Worm (Caenorhabditis elegans) whole organism, L3 larva: Measurements from ENCODE around the gene Y42A5A.1.

ENCODE experiments used
- R02D3.7 ChIP-seq: fragments of 150-350 bp; optimal IDR thresholded peaks from 2 replicates; lab custom pipeline; 2014; ENCODE audit warnings: missing biosample characterization, missing genetic modification characterization
- ZK546.5 ChIP-seq: sonication (generic microtip); optimal IDR thresholded peaks from 2 replicates; lab custom pipeline; 2017; ENCODE audit warnings: missing biosample characterization, missing genetic modification characterization
- aly-2 ChIP-seq: fragments of 150-350 bp; optimal IDR thresholded peaks from 2 replicates; lab custom pipeline; 2014; ENCODE audit warnings: missing biosample characterization, missing genetic modification characterization
- ama-1 ChIP-seq: fragments of 150-350 bp; optimal IDR thresholded peaks from 2 replicates; lab custom pipeline; 2018
- ceh-16 ChIP-seq: sonication (generic microtip); optimal IDR thresholded peaks from 2 replicates; lab custom pipeline; 2017; ENCODE audit warnings: missing biosample characterization, missing genetic modification characterization
- ceh-28 ChIP-seq: fragments of 150-350 bp; optimal IDR thresholded peaks from 2 replicates; lab custom pipeline; 2014; ENCODE audit warnings: missing biosample characterization, missing genetic modification reagents, missing genetic modification characterization
- ceh-82 ChIP-seq: fragments of 150-350 bp; optimal IDR thresholded peaks from 2 replicates; lab custom pipeline; 2014; ENCODE audit warnings: missing biosample characterization, missing genetic modification characterization
- ceh-9 ChIP-seq: sonication (generic microtip); optimal IDR thresholded peaks from 2 replicates; lab custom pipeline; 2018; ENCODE audit warnings: missing biosample characterization, missing genetic modification characterization
- daf-12 ChIP-seq: fragments of 150-350 bp; optimal IDR thresholded peaks from 2 replicates; lab custom pipeline; 2014; ENCODE audit warnings: missing biosample characterization, missing genetic modification reagents, missing genetic modification characterization
- egl-27 ChIP-seq: sonication (generic microtip); optimal IDR thresholded peaks from 4 replicates; lab custom pipeline; 2017; ENCODE audit warnings: missing biosample characterization, missing genetic modification reagents, missing genetic modification characterization
- egl-5 ChIP-seq: fragments of 150-350 bp; optimal IDR thresholded peaks from 2 replicates; lab custom pipeline; 2017; ENCODE audit warnings: missing biosample characterization, missing genetic modification reagents, missing genetic modification characterization, inconsistent platforms
- elt-1 ChIP-seq: fragments of 150-350 bp; optimal IDR thresholded peaks from 2 replicates; lab custom pipeline; 2014; ENCODE audit warnings: missing biosample characterization, missing genetic modification characterization
- elt-2 ChIP-seq: sonication (generic microtip); optimal IDR thresholded peaks from 2 replicates; lab custom pipeline; 2016; ENCODE audit warnings: missing genetic modification reagents, mild to moderate bottlenecking, missing genetic modification characterization, missing compliant biosample characterization
- elt-3 ChIP-seq, 3 experiments: fragments of 150-350 bp in 1 of 3; sonication (generic microtip) in 2 of 3; optimal IDR thresholded peaks; 2 replicates in 2 of 3; 4 replicates in 1 of 3; lab custom pipeline; 2014 to 2017; ENCODE audit warnings: missing biosample characterization in 3 of 3, missing genetic modification characterization in 3 of 3
- eor-1 ChIP-seq, 2 experiments: fragments of 150-350 bp; optimal IDR thresholded peaks; 2 replicates each; lab custom pipeline; 2014 to 2018; ENCODE audit warnings: missing biosample characterization in 2 of 2, missing genetic modification characterization in 2 of 2
- fkh-10 ChIP-seq: sonication (generic microtip); optimal IDR thresholded peaks from 2 replicates; lab custom pipeline; 2017; ENCODE audit warnings: missing biosample characterization, missing genetic modification reagents, missing genetic modification characterization
- fkh-2 ChIP-seq: fragments of 150-350 bp; optimal IDR thresholded peaks from 2 replicates; lab custom pipeline; 2014; ENCODE audit warnings: missing biosample characterization, missing genetic modification reagents, missing genetic modification characterization
- fos-1 ChIP-seq: fragments of 150-350 bp; optimal IDR thresholded peaks from 2 replicates; lab custom pipeline; 2014; ENCODE audit warnings: missing biosample characterization, missing genetic modification characterization
- hmg-11 ChIP-seq: sonication (generic microtip); optimal IDR thresholded peaks from 2 replicates; lab custom pipeline; 2016; ENCODE audit warnings: missing genetic modification characterization, missing compliant biosample characterization
- jun-1 ChIP-seq: fragments of 150-350 bp; optimal IDR thresholded peaks from 2 replicates; lab custom pipeline; 2014; ENCODE audit warnings: missing biosample characterization, missing genetic modification reagents, missing genetic modification characterization
- lin-15B ChIP-seq: fragments of 150-350 bp; optimal IDR thresholded peaks from 2 replicates; lab custom pipeline; 2014; ENCODE audit warnings: missing biosample characterization, missing genetic modification characterization
- lsy-12 ChIP-seq: sonication (generic microtip); optimal IDR thresholded peaks from 2 replicates; lab custom pipeline; 2016; ENCODE audit warnings: mild to moderate bottlenecking, missing genetic modification characterization, missing compliant biosample characterization
- mdl-1 ChIP-seq: fragments of 150-350 bp; optimal IDR thresholded peaks from 2 replicates; lab custom pipeline; 2014; ENCODE audit warnings: missing biosample characterization, missing genetic modification characterization
- mml-1 ChIP-seq: fragments of 150-350 bp; sonication (generic microtip); optimal IDR thresholded peaks from 3 replicates; lab custom pipeline; 2014; ENCODE audit warnings: missing biosample characterization, missing genetic modification characterization
- nfya-1 ChIP-seq: sonication (generic microtip); optimal IDR thresholded peaks from 2 replicates; lab custom pipeline; 2017; ENCODE audit warnings: missing genetic modification characterization, mild to moderate bottlenecking, missing compliant biosample characterization, antibody characterized with exemption, moderate library complexity; ENCODE audit not compliant: insufficient read depth
- nhr-11 ChIP-seq: fragments of 150-350 bp; optimal IDR thresholded peaks from 2 replicates; lab custom pipeline; 2014; ENCODE audit warnings: missing biosample characterization, missing genetic modification characterization
- nhr-12 ChIP-seq: fragments of 150-350 bp; optimal IDR thresholded peaks from 2 replicates; lab custom pipeline; 2014; ENCODE audit warnings: missing biosample characterization, missing genetic modification characterization
- nhr-23 ChIP-seq: fragments of 150-350 bp; optimal IDR thresholded peaks from 2 replicates; lab custom pipeline; 2014; ENCODE audit warnings: missing biosample characterization, missing genetic modification reagents, missing genetic modification characterization
- nhr-237 ChIP-seq: fragments of 150-350 bp; optimal IDR thresholded peaks from 2 replicates; lab custom pipeline; 2014; ENCODE audit warnings: missing biosample characterization, missing genetic modification characterization
- nhr-25 ChIP-seq: sonication (generic microtip); optimal IDR thresholded peaks from 2 replicates; lab custom pipeline; 2017; ENCODE audit warnings: missing biosample characterization, missing genetic modification characterization
- nhr-28 ChIP-seq: fragments of 150-350 bp; optimal IDR thresholded peaks from 2 replicates; lab custom pipeline; 2014; ENCODE audit warnings: missing biosample characterization, missing genetic modification characterization
- nhr-43 ChIP-seq: sonication (generic microtip); optimal IDR thresholded peaks from 2 replicates; lab custom pipeline; 2016; ENCODE audit warnings: mild to moderate bottlenecking, missing genetic modification characterization, missing compliant biosample characterization; ENCODE audit not compliant: poor library complexity, severe bottlenecking
- nhr-67 ChIP-seq: fragments of 150-350 bp; optimal IDR thresholded peaks from 2 replicates; lab custom pipeline; 2014; ENCODE audit warnings: missing biosample characterization, missing genetic modification characterization
- nhr-76 ChIP-seq: fragments of 150-350 bp; sonication (generic microtip); optimal IDR thresholded peaks from 5 replicates; lab custom pipeline; 2014; ENCODE audit warnings: missing biosample characterization, missing genetic modification characterization
- nhr-77 ChIP-seq: fragments of 150-350 bp; optimal IDR thresholded peaks from 2 replicates; lab custom pipeline; 2014; ENCODE audit warnings: missing biosample characterization, missing genetic modification characterization
- pha-4 ChIP-seq: fragments of 150-350 bp; optimal IDR thresholded peaks from 2 replicates; lab custom pipeline; 2014; ENCODE audit warnings: missing biosample characterization, missing genetic modification reagents, missing genetic modification characterization
- pqm-1 ChIP-seq: fragments of 150-350 bp; optimal IDR thresholded peaks from 2 replicates; lab custom pipeline; 2017; ENCODE audit warnings: missing biosample characterization, missing genetic modification characterization, inconsistent platforms
- sea-2 ChIP-seq: fragments of 150-350 bp; sonication (generic microtip); optimal IDR thresholded peaks from 4 replicates; lab custom pipeline; 2014; ENCODE audit warnings: missing biosample characterization, missing genetic modification reagents, missing genetic modification characterization
- skn-1 ChIP-seq: fragments of 150-350 bp; optimal IDR thresholded peaks from 2 replicates; lab custom pipeline; 2014; ENCODE audit warnings: missing biosample characterization, missing genetic modification characterization
- snpc-4 ChIP-seq: fragments of 150-350 bp; optimal IDR thresholded peaks from 2 replicates; lab custom pipeline; 2014; ENCODE audit warnings: missing biosample characterization, missing genetic modification characterization
- tbx-2 ChIP-seq: sonication (generic microtip); optimal IDR thresholded peaks from 2 replicates; lab custom pipeline; 2016; ENCODE audit warnings: mild to moderate bottlenecking, missing genetic modification characterization, missing compliant biosample characterization
- unc-39 ChIP-seq: sonication (generic microtip); optimal IDR thresholded peaks from 4 replicates; lab custom pipeline; 2017; ENCODE audit warnings: missing biosample characterization, missing genetic modification characterization
- unc-62 ChIP-seq: fragments of 150-350 bp; sonication (generic microtip); optimal IDR thresholded peaks from 4 replicates; lab custom pipeline; 2014; ENCODE audit warnings: missing biosample characterization, missing genetic modification reagents, missing genetic modification characterization
- zag-1 ChIP-seq: fragments of 150-350 bp; optimal IDR thresholded peaks from 2 replicates; lab custom pipeline; 2014; ENCODE audit warnings: missing biosample characterization, missing genetic modification characterization
- ztf-11 ChIP-seq: fragments of 150-350 bp; optimal IDR thresholded peaks from 2 replicates; lab custom pipeline; 2014; ENCODE audit warnings: missing biosample characterization, missing genetic modification characterization
- ztf-4 ChIP-seq: fragments of 150-350 bp; optimal IDR thresholded peaks from 2 replicates; lab custom pipeline; 2014; ENCODE audit warnings: missing biosample characterization, missing genetic modification characterization

Gene Y42A5A.1

ce11 chrV:11076028-11076402, 11.7 kb upstream of the Y42A5A.1 start:
- TF ChIP-seq nhr-43 (tag; lab: Kevin White, UChicago), result peak; percentile 14
- TF ChIP-seq nhr-237, result no peak
- peak; percentile 34 for TF ChIP-seq tbx-2 (tag; lab: Kevin White, UChicago)
- no peak for TF ChIP-seq elt-3 (tag; optimal IDR thresholded peaks at IDR 0.05; lab: Kevin White, UChicago)
- TF ChIP-seq, all 47 proteins: peak for 2

- TF ChIP-seq aly-2 (no peak), daf-12 (tag; lab: Kevin White, UChicago) (no peak), ceh-16 (no peak), nhr-12 (tag; lab: Kevin White, UChicago) (no peak), hmg-11 (tag; lab: Kevin White, UChicago) (no peak), egl-5 (peak; percentile 8), fkh-10 (GFP tag; lab: Kevin White, UChicago) (no peak), nhr-67 (tag; lab: Kevin White, UChicago) (no peak), jun-1 (tag; lab: Kevin White, UChicago) (peak; percentile 4), tbx-2 (tag; lab: Kevin White, UChicago) (no peak), lin-15B (tag; lab: Kevin White, UChicago) (no peak), nhr-77 (no peak), nhr-25 (tag; lab: Kevin White, UChicago) (peak; percentile 72), pha-4 (tag; lab: Kevin White, UChicago) (peak; percentile 32), nhr-11 (tag; lab: Kevin White, UChicago) (no peak), ZK546.5 (tag; lab: Kevin White, UChicago) (no peak), ceh-82 (tag; lab: Kevin White, UChicago) (no peak), nhr-43 (tag; lab: Kevin White, UChicago) (no peak), ama-1 (lab: Kevin White, UChicago) (peak; percentile 94), elt-2 (tag; lab: Kevin White, UChicago) (peak; percentile 52), ceh-9 (no peak)
Observed at ce11 chrV:11076403-11076802, 11.3 kb upstream of the Y42A5A.1 start.

ce11 chrV:11078104-11078724, 9.5 kb upstream of the Y42A5A.1 start, which contains the start of gene act-2:
Gene act-2 (minus strand): TSS chrV:11078154.
- TF ChIP-seq unc-39 (tag; lab: Kevin White, UChicago) (no peak), egl-5 (no peak), nhr-12 (tag; lab: Kevin White, UChicago) (no peak), nhr-28 (no peak), pqm-1 (tag; lab: Kevin White, UChicago) (no peak), jun-1 (tag; lab: Kevin White, UChicago) (peak; percentile 82), snpc-4 (tag; lab: Kevin White, UChicago) (peak; percentile 73), nhr-237 (no peak), fos-1 (tag; lab: Kevin White, UChicago) (peak; percentile 88), eor-1 (tag; optimal IDR thresholded peaks at IDR 0.05; lab: Kevin White, UChicago) (no peak), nhr-11 (tag; lab: Kevin White, UChicago) (no peak), mml-1 (tag; lab: Kevin White, UChicago) (no peak), ceh-28 (tag; lab: Kevin White, UChicago) (peak; percentile 9), hmg-11 (tag; lab: Kevin White, UChicago) (peak; percentile 36), unc-62 (no peak), nhr-43 (tag; lab: Kevin White, UChicago) (no peak), tbx-2 (tag; lab: Kevin White, UChicago) (peak; percentile 34), elt-3 (tag; optimal IDR thresholded peaks at IDR 0.05; lab: Kevin White, UChicago) (peak in 1 of 3 experiments; percentile 32), zag-1 (no peak), R02D3.7 (peak; percentile 9), fkh-10 (GFP tag; lab: Kevin White, UChicago) (peak; percentile 58), nhr-76 (tag; lab: Kevin White, UChicago) (no peak), lin-15B (tag; lab: Kevin White, UChicago) (peak; percentile 78), ceh-82 (tag; lab: Kevin White, UChicago) (no peak), ceh-9 (no peak), aly-2 (no peak), ZK546.5 (tag; lab: Kevin White, UChicago) (no peak), mdl-1 (tag; lab: Kevin White, UChicago) (no peak), ceh-16 (no peak), sea-2 (GFP tag; lab: Kevin White, UChicago) (no peak), daf-12 (tag; lab: Kevin White, UChicago) (no peak), ztf-11 (no peak), pha-4 (tag; lab: Kevin White, UChicago) (peak; percentile 75), nfya-1 (tag; lab: Kevin White, UChicago) (peak; percentile 88), elt-2 (tag; lab: Kevin White, UChicago) (peak; percentile 76), nhr-23 (tag; lab: Kevin White, UChicago) (peak; percentile 78), ztf-4 (tag; lab: Kevin White, UChicago) (no peak), skn-1 (tag; lab: Kevin White, UChicago) (peak; percentile 23), egl-27 (no peak), nhr-25 (tag; lab: Kevin White, UChicago) (peak; percentile 95), lsy-12 (tag; lab: Kevin White, UChicago) (no peak), fkh-2 (no peak), ama-1 (lab: Kevin White, UChicago) (peak; percentile 22), elt-1 (tag; lab: Kevin White, UChicago) (peak; percentile 20)
